Worm (Caenorhabditis elegans) whole organism, L4 larva: ENCODE results near the gene lat-2.

Experiments used
- F37D6.2 ChIP-seq: sonication (generic microtip); optimal IDR thresholded peaks from 2 replicates; lab custom pipeline; 2016; ENCODE audit warnings: mild to moderate bottlenecking, missing genetic modification characterization, missing compliant biosample characterization
- R02D3.7 ChIP-seq: fragments of 150-350 bp; sonication (generic microtip); optimal IDR thresholded peaks from 3 replicates; lab custom pipeline; 2014; ENCODE audit warnings: missing biosample characterization, missing genetic modification characterization
- ceh-28 ChIP-seq: fragments of 150-350 bp; optimal IDR thresholded peaks from 2 replicates; lab custom pipeline; 2014; ENCODE audit warnings: missing biosample characterization, missing genetic modification reagents, missing genetic modification characterization
- ceh-32 ChIP-seq: sonication (generic microtip); optimal IDR thresholded peaks from 2 replicates; lab custom pipeline; 2016; ENCODE audit warnings: mild to moderate bottlenecking, missing genetic modification characterization, missing compliant biosample characterization; ENCODE audit not compliant: poor library complexity
- daf-19 ChIP-seq: fragments of 200-800 bp; sonication (Bioruptor generic); conservative IDR thresholded peaks from 2 replicates; pipeline ENCODE4 v1.3.6; 2022; ENCODE audit warnings: missing genetic modification characterization, missing compliant biosample characterization
- lin-13 ChIP-seq: fragments of 150-350 bp; optimal IDR thresholded peaks from 2 replicates; lab custom pipeline; 2014; ENCODE audit warnings: missing biosample characterization, missing genetic modification reagents, missing genetic modification characterization
- lin-39 ChIP-seq: fragments of 150-350 bp; optimal IDR thresholded peaks from 2 replicates; lab custom pipeline; 2014; ENCODE audit warnings: missing biosample characterization, missing genetic modification reagents, missing genetic modification characterization
- mxl-2 ChIP-seq: fragments of 200-800 bp; sonication (Bioruptor generic); conservative IDR thresholded peaks from 2 replicates; pipeline ENCODE4 v1.3.6; 2022; ENCODE audit warnings: missing genetic modification reagents, missing genetic modification characterization, missing compliant biosample characterization
- pha-4 ChIP-seq, 2 experiments: fragments of 150-350 bp in 1 of 2; fragments of 200-800 bp in 1 of 2; sonication (Bioruptor generic) in 1 of 2; IDR thresholded peaks in 1 of 2; optimal IDR thresholded peaks in 1 of 2; 2 replicates each; pipeline versions ENCODE4 v1.3.6 to Lab custom; 2014 to 2022; ENCODE audit warnings: missing genetic modification characterization in 2 of 2, missing genetic modification reagents in 2 of 2, missing biosample characterization in 1 of 2, missing compliant biosample characterization in 1 of 2
- pqm-1 ChIP-seq: sonication (generic microtip); optimal IDR thresholded peaks from 2 replicates; lab custom pipeline; 2017; ENCODE audit warnings: missing biosample characterization, missing genetic modification characterization
- sdz-12 ChIP-seq: fragments of 200-800 bp; sonication (Bioruptor generic); optimal IDR thresholded peaks from 2 replicates; lab custom pipeline; 2018; ENCODE audit warnings: mild to moderate bottlenecking, missing genetic modification characterization, missing compliant biosample characterization
- set-16 ChIP-seq: fragments of 200-800 bp; sonication (Bioruptor generic); IDR thresholded peaks from 2 replicates; pipeline ENCODE4 v1.3.6; 2022; ENCODE audit warnings: missing genetic modification reagents, missing genetic modification characterization, missing compliant biosample characterization
- zag-1 ChIP-seq: fragments of 150-350 bp; optimal IDR thresholded peaks from 2 replicates; lab custom pipeline; 2014; ENCODE audit warnings: missing biosample characterization, missing genetic modification characterization

ce11 chrII:4326420-4326819 is 32.4 kb upstream of the lat-2 start, which contains the start of gene pfd-2:
- TF ChIP-seq sdz-12 (GFP tag; lab: Kevin White, UChicago) (no peak), zag-1 (no peak), lin-13 (GFP tag; lab: Kevin White, UChicago) (no peak), R02D3.7 (tag; lab: Kevin White, UChicago) (no peak), pha-4 (GFP tag; IDR thresholded peaks at IDR 0.05; lab: Robert Waterston, UW) (no peak), pha-4 (tag; optimal IDR thresholded peaks at IDR 0.05; lab: Kevin White, UChicago) (no peak), F37D6.2 (tag; lab: Kevin White, UChicago) (no peak), mxl-2 (GFP tag; lab: Robert Waterston, UW) (no peak), set-16 (GFP tag; lab: Robert Waterston, UW) (no peak), ceh-32 (tag; lab: Kevin White, UChicago) (no peak), ceh-28 (tag; lab: Kevin White, UChicago) (no peak), pqm-1 (tag; lab: Kevin White, UChicago) (no peak), daf-19 (GFP tag; lab: Robert Waterston, UW) (no peak), lin-39 (tag; lab: Kevin White, UChicago) (no peak)
